Worm (Caenorhabditis elegans): ENCODE measurements around the gene mrpl-40.

ce11 chrIII:61045-61444, 26.3 kb upstream of the mrpl-40 start, which contains the start of gene btb-5:
- TF ChIP-seq snpc-4 (tag; optimal IDR thresholded peaks at IDR 0.05) (no peak), mdl-1 (tag; optimal IDR thresholded peaks at IDR 0.05) (no peak), ceh-16 (tag; optimal IDR thresholded peaks at IDR 0.05) (no peak), ceh-82 (tag; optimal IDR thresholded peaks at IDR 0.05) (no peak), aly-2 (tag; optimal IDR thresholded peaks at IDR 0.05) (no peak), elt-3 (tag; optimal IDR thresholded peaks at IDR 0.05) (no peak), lin-13 (GFP tag; optimal IDR thresholded peaks at IDR 0.05) (no peak), unc-39 (tag; optimal IDR thresholded peaks at IDR 0.05) (no peak), nhr-23 (tag; optimal IDR thresholded peaks at IDR 0.05) (no peak)
